1 fruit fly cellular context compared by ENCODE assay signal in genomic region chr3R:12121161-12121560, dm6.
TF ChIP-seq lines count a peak whose summit lies in the region.

No protein-coding gene starts in this region.

TF ChIP-seq in whole organism, embryonic, 481 proteins besides CTCF, POLR2A, EP300 and RAD21 (continued from another document and continues in another):
- peak; percentile 100 for TF ChIP-seq Ets97D (GFP tag; optimal IDR thresholded peaks at IDR 0.05; lab: Kevin White, UChicago)
- TF ChIP-seq bab2 (GFP tag; optimal IDR thresholded peaks at IDR 0.05; lab: Kevin White, UChicago): peak; percentile 87
- TF ChIP-seq vfl (GFP tag; optimal IDR thresholded peaks at IDR 0.05; lab: Kevin White, UChicago): peak; percentile 74
- peak; percentile 53 for TF ChIP-seq CG15696 (tag; optimal IDR thresholded peaks at IDR 0.05; lab: Kevin White, UChicago)
- peak; percentile 50; the same call in 1 of the 3 replicates for TF ChIP-seq Opbp (GFP tag; IDR thresholded peaks at IDR 0.05; lab: Robert Waterston, UW; ENCODE audit: partially characterized antibody)
- peak; percentile 72 for TF ChIP-seq grau (tag; optimal IDR thresholded peaks at IDR 0.05; lab: Kevin White, UChicago)
- no peak for TF ChIP-seq CG1832 (GFP tag; optimal IDR thresholded peaks at IDR 0.05; lab: Kevin White, UChicago)
- peak; percentile 98 for TF ChIP-seq Gug (GFP tag; IDR thresholded peaks at IDR 0.05; lab: Robert Waterston, UW)
- TF ChIP-seq CG14860 (GFP tag; IDR thresholded peaks at IDR 0.05; lab: Robert Waterston, UW; ENCODE audit: partially characterized antibody): no peak
- peak; percentile 89 for TF ChIP-seq chn (GFP tag; optimal IDR thresholded peaks at IDR 0.05; lab: Kevin White, UChicago)
- peak; percentile 80; the same call in 1 of the 3 replicates for TF ChIP-seq jigr1 (GFP tag; IDR thresholded peaks at IDR 0.05; lab: Robert Waterston, UW)
- TF ChIP-seq CG15269 (tag; optimal IDR thresholded peaks at IDR 0.05; lab: Kevin White, UChicago): peak; percentile 65
- TF ChIP-seq zen2 (GFP tag; IDR thresholded peaks at IDR 0.05; lab: Robert Waterston, UW; ENCODE audit: partially characterized antibody): no peak
- TF ChIP-seq sna (GFP tag; IDR thresholded peaks at IDR 0.05; lab: Robert Waterston, UW; ENCODE audit: partially characterized antibody): no peak
- TF ChIP-seq CG14667 (GFP tag; IDR thresholded peaks at IDR 0.05; lab: Robert Waterston, UW): peak; percentile 95
- TF ChIP-seq CG8944 (GFP tag; optimal IDR thresholded peaks at IDR 0.05; lab: Kevin White, UChicago): peak; percentile 88
- peak; percentile 87 for TF ChIP-seq B-H1 (GFP tag; IDR thresholded peaks at IDR 0.05; lab: Robert Waterston, UW)
- TF ChIP-seq br (optimal IDR thresholded peaks at IDR 0.05; lab: Kevin White, UChicago): no peak
- TF ChIP-seq Sry-δ (GFP tag; optimal IDR thresholded peaks at IDR 0.05; lab: Kevin White, UChicago): peak; percentile 59
- peak; percentile 89 for TF ChIP-seq Oaz (GFP tag; IDR thresholded peaks at IDR 0.05; lab: Robert Waterston, UW)
- no peak for TF ChIP-seq hth (optimal IDR thresholded peaks at IDR 0.05; lab: Kevin White, UChicago)
- peak; percentile 89 for TF ChIP-seq CoRest (tag; optimal IDR thresholded peaks at IDR 0.05; lab: Kevin White, UChicago)
- TF ChIP-seq CG9797 (GFP tag; optimal IDR thresholded peaks at IDR 0.05; lab: Kevin White, UChicago): no peak
- TF ChIP-seq Sry-β (GFP tag; optimal IDR thresholded peaks at IDR 0.05; lab: Kevin White, UChicago): peak; percentile 37
- TF ChIP-seq Bgb (GFP tag; IDR thresholded peaks at IDR 0.05; lab: Robert Waterston, UW; ENCODE audit: partially characterized antibody): peak; percentile 75
- peak; percentile 24 for TF ChIP-seq CG15479 (GFP tag; optimal IDR thresholded peaks at IDR 0.05; lab: Kevin White, UChicago)
- TF ChIP-seq tap (tag; optimal IDR thresholded peaks at IDR 0.05; lab: Kevin White, UChicago): no peak
- TF ChIP-seq CG9817 (tag; optimal IDR thresholded peaks at IDR 0.05; lab: Kevin White, UChicago): peak; percentile 96
- peak; percentile 70 for TF ChIP-seq CG15011 (GFP tag; optimal IDR thresholded peaks at IDR 0.05; lab: Kevin White, UChicago)
- peak; percentile 70 for TF ChIP-seq CG2116 (GFP tag; optimal IDR thresholded peaks at IDR 0.05; lab: Kevin White, UChicago)
- TF ChIP-seq Hmr (GFP tag; optimal IDR thresholded peaks at IDR 0.05; lab: Kevin White, UChicago): peak; percentile 93
- peak; percentile 92 for TF ChIP-seq CG1024 (GFP tag; IDR thresholded peaks at IDR 0.05; lab: Robert Waterston, UW)
- peak; percentile 84 for TF ChIP-seq Poxn (GFP tag; IDR thresholded peaks at IDR 0.05; lab: Robert Waterston, UW)
- TF ChIP-seq slbo (GFP tag; IDR thresholded peaks at IDR 0.05; lab: Robert Waterston, UW): peak; percentile 99
- TF ChIP-seq CG3838 (GFP tag; optimal IDR thresholded peaks at IDR 0.05; lab: Kevin White, UChicago): peak; percentile 66
- peak; percentile 93 for TF ChIP-seq ham (GFP tag; IDR thresholded peaks at IDR 0.05; lab: Robert Waterston, UW)
- peak; percentile 98 for TF ChIP-seq CG2199 (GFP tag; IDR thresholded peaks at IDR 0.05; lab: Robert Waterston, UW)
- TF ChIP-seq Hand (GFP tag; optimal IDR thresholded peaks at IDR 0.05; lab: Kevin White, UChicago): no peak
- TF ChIP-seq TFAM (GFP tag; optimal IDR thresholded peaks at IDR 0.05; lab: Kevin White, UChicago): peak; percentile 70
- peak; percentile 83 for TF ChIP-seq Myb (GFP tag; optimal IDR thresholded peaks at IDR 0.05; lab: Kevin White, UChicago)
- peak; percentile 66 for TF ChIP-seq ERR (GFP tag; optimal IDR thresholded peaks at IDR 0.05; lab: Kevin White, UChicago)
- TF ChIP-seq CG10543 (GFP tag; optimal IDR thresholded peaks at IDR 0.05; lab: Kevin White, UChicago): peak; percentile 78
- TF ChIP-seq pb (GFP tag; optimal IDR thresholded peaks at IDR 0.05; lab: Kevin White, UChicago): peak; percentile 91
- peak; percentile 90 for TF ChIP-seq CG17802 (tag; optimal IDR thresholded peaks at IDR 0.05; lab: Kevin White, UChicago)
- peak; percentile 92 for TF ChIP-seq dati (GFP tag; IDR thresholded peaks at IDR 0.05; lab: Robert Waterston, UW)
- peak; percentile 87 for TF ChIP-seq croc (GFP tag; conservative IDR thresholded peaks at IDR 0.05; lab: Robert Waterston, UW)
- no peak for TF ChIP-seq Dp (GFP tag; optimal IDR thresholded peaks at IDR 0.05; lab: Kevin White, UChicago)
- TF ChIP-seq CG34376 (GFP tag; optimal IDR thresholded peaks at IDR 0.05; lab: Kevin White, UChicago): peak; percentile 82
- TF ChIP-seq CG4730 (GFP tag; IDR thresholded peaks at IDR 0.05; lab: Robert Waterston, UW): peak; percentile 90
- peak; percentile 73 for TF ChIP-seq CG13894 (tag; optimal IDR thresholded peaks at IDR 0.05; lab: Kevin White, UChicago)
- TF ChIP-seq CG10979 (tag; optimal IDR thresholded peaks at IDR 0.05; lab: Kevin White, UChicago): no peak
- peak; percentile 95 for TF ChIP-seq CG16779 (GFP tag; IDR thresholded peaks at IDR 0.05; lab: Robert Waterston, UW)
- peak; percentile 33; the same call in 1 of the 2 replicates for TF ChIP-seq inv (GFP tag; IDR thresholded peaks at IDR 0.05; lab: Robert Waterston, UW; ENCODE audit: partially characterized antibody)
- TF ChIP-seq Rfx (GFP tag; IDR thresholded peaks at IDR 0.05; lab: Robert Waterston, UW): peak; percentile 98
- TF ChIP-seq H15 (GFP tag; IDR thresholded peaks at IDR 0.05; lab: Robert Waterston, UW): peak; percentile 96
- TF ChIP-seq nom (GFP tag; optimal IDR thresholded peaks at IDR 0.05; lab: Kevin White, UChicago): no peak
- TF ChIP-seq Asciz (GFP tag; optimal IDR thresholded peaks at IDR 0.05; lab: Kevin White, UChicago): peak; percentile 73
- peak; percentile 89 for TF ChIP-seq pnt (GFP tag; optimal IDR thresholded peaks at IDR 0.05; lab: Kevin White, UChicago)
- TF ChIP-seq Aef1 (GFP tag; IDR thresholded peaks at IDR 0.05; lab: Robert Waterston, UW): peak; percentile 96
- TF ChIP-seq ro (GFP tag; IDR thresholded peaks at IDR 0.05; lab: Robert Waterston, UW): peak; percentile 90
- no peak for TF ChIP-seq Sin3A (optimal IDR thresholded peaks at IDR 0.05; lab: Kevin White, UChicago)
- peak; percentile 86 for TF ChIP-seq CG1602 (GFP tag; optimal IDR thresholded peaks at IDR 0.05; lab: Kevin White, UChicago)
- peak; percentile 70 for TF ChIP-seq CG10267 (tag; optimal IDR thresholded peaks at IDR 0.05; lab: Kevin White, UChicago)
- TF ChIP-seq CG32767 (GFP tag; IDR thresholded peaks at IDR 0.05; lab: Robert Waterston, UW): peak; percentile 61; the same call in 1 of the 2 replicates
- peak; percentile 88 for TF ChIP-seq ATbp (GFP tag; optimal IDR thresholded peaks at IDR 0.05; lab: Kevin White, UChicago)
- TF ChIP-seq sens-2 (GFP tag; IDR thresholded peaks at IDR 0.05; lab: Robert Waterston, UW): peak; percentile 87
- TF ChIP-seq bcd (GFP tag; optimal IDR thresholded peaks at IDR 0.05; lab: Kevin White, UChicago): peak; percentile 94
- TF ChIP-seq Ada2b (GFP tag; IDR thresholded peaks at IDR 0.05; lab: Robert Waterston, UW): peak; percentile 84
- peak; percentile 81 for TF ChIP-seq sima (GFP tag; optimal IDR thresholded peaks at IDR 0.05; lab: Kevin White, UChicago)
- peak; percentile 91 for TF ChIP-seq CG6272 (GFP tag; IDR thresholded peaks at IDR 0.05; lab: Robert Waterston, UW)
- TF ChIP-seq CG31224 (GFP tag; IDR thresholded peaks at IDR 0.05; lab: Robert Waterston, UW): peak; percentile 91
- TF ChIP-seq en (GFP tag; optimal IDR thresholded peaks at IDR 0.05; lab: Kevin White, UChicago): peak; percentile 87
- TF ChIP-seq CG16815 (GFP tag; optimal IDR thresholded peaks at IDR 0.05; lab: Kevin White, UChicago): peak; percentile 85
- peak; percentile 84 for TF ChIP-seq CG17361 (GFP tag; IDR thresholded peaks at IDR 0.05; lab: Robert Waterston, UW)
- peak; percentile 83 for TF ChIP-seq PHDP (tag; optimal IDR thresholded peaks at IDR 0.05; lab: Kevin White, UChicago)
- peak; percentile 93 for TF ChIP-seq CG14441 (GFP tag; IDR thresholded peaks at IDR 0.05; lab: Robert Waterston, UW)
- peak; percentile 46 for TF ChIP-seq Nf-YC (tag; optimal IDR thresholded peaks at IDR 0.05; lab: Kevin White, UChicago)
- TF ChIP-seq CG18262 (tag; optimal IDR thresholded peaks at IDR 0.05; lab: Kevin White, UChicago): peak; percentile 67
- peak; percentile 82 for TF ChIP-seq CG12659 (GFP tag; optimal IDR thresholded peaks at IDR 0.05; lab: Kevin White, UChicago)
- peak; percentile 94 for TF ChIP-seq shn (GFP tag; optimal IDR thresholded peaks at IDR 0.05; lab: Kevin White, UChicago)
- TF ChIP-seq Atf6 (GFP tag; IDR thresholded peaks at IDR 0.05; lab: Robert Waterston, UW): peak; percentile 83
- TF ChIP-seq cad (GFP tag; optimal IDR thresholded peaks at IDR 0.05; lab: Kevin White, UChicago): no peak
- TF ChIP-seq unpg (GFP tag; optimal IDR thresholded peaks at IDR 0.05; lab: Kevin White, UChicago): peak; percentile 87
- TF ChIP-seq trh (GFP tag; optimal IDR thresholded peaks at IDR 0.05; lab: Kevin White, UChicago): peak; percentile 95
- peak; percentile 85 for TF ChIP-seq peb (GFP tag; IDR thresholded peaks at IDR 0.05; lab: Robert Waterston, UW)
- TF ChIP-seq CG13296 (GFP tag; optimal IDR thresholded peaks at IDR 0.05; lab: Kevin White, UChicago): peak; percentile 80
- peak; percentile 98 for TF ChIP-seq sisA (GFP tag; IDR thresholded peaks at IDR 0.05; lab: Robert Waterston, UW)
- TF ChIP-seq wek (GFP tag; optimal IDR thresholded peaks at IDR 0.05; lab: Kevin White, UChicago): peak; percentile 83
- no peak for TF ChIP-seq CG7963 (GFP tag; IDR thresholded peaks at IDR 0.05; lab: Robert Waterston, UW; ENCODE audit: partially characterized antibody)
- TF ChIP-seq GATAe (GFP tag; conservative IDR thresholded peaks at IDR 0.05; lab: Robert Waterston, UW): peak; percentile 75
- TF ChIP-seq Gsc (GFP tag; IDR thresholded peaks at IDR 0.05; lab: Robert Waterston, UW): peak; percentile 82
- no peak for TF ChIP-seq vnd (GFP tag; IDR thresholded peaks at IDR 0.05; lab: Robert Waterston, UW; ENCODE audit: partially characterized antibody)
- TF ChIP-seq Side (GFP tag; optimal IDR thresholded peaks at IDR 0.05; lab: Kevin White, UChicago): peak; percentile 94
- peak; percentile 88 for TF ChIP-seq CG10209 (GFP tag; optimal IDR thresholded peaks at IDR 0.05; lab: Kevin White, UChicago)
- TF ChIP-seq CG12236 (GFP tag; optimal IDR thresholded peaks at IDR 0.05; lab: Kevin White, UChicago): peak; percentile 81
- TF ChIP-seq dmrt11E (tag; optimal IDR thresholded peaks at IDR 0.05; lab: Kevin White, UChicago): peak; percentile 81
- peak; percentile 87 for TF ChIP-seq slp2 (GFP tag; optimal IDR thresholded peaks at IDR 0.05; lab: Kevin White, UChicago)
- peak; percentile 97 for TF ChIP-seq vvl (GFP tag; IDR thresholded peaks at IDR 0.05; lab: Robert Waterston, UW)
- TF ChIP-seq CG8478 (optimal IDR thresholded peaks at IDR 0.05; lab: Kevin White, UChicago): peak; percentile 60
- peak; percentile 95 for TF ChIP-seq CG3726 (GFP tag; IDR thresholded peaks at IDR 0.05; lab: Robert Waterston, UW)
- no peak for TF ChIP-seq zf30C (GFP tag; optimal IDR thresholded peaks at IDR 0.05; lab: Kevin White, UChicago)
- no peak for TF ChIP-seq corto (GFP tag; optimal IDR thresholded peaks at IDR 0.05; lab: Kevin White, UChicago)
- TF ChIP-seq ewg (GFP tag; optimal IDR thresholded peaks at IDR 0.05; lab: Kevin White, UChicago): peak; percentile 86
- TF ChIP-seq odd (GFP tag; optimal IDR thresholded peaks at IDR 0.05; lab: Kevin White, UChicago): peak; percentile 65
- TF ChIP-seq CG12071 (GFP tag; optimal IDR thresholded peaks at IDR 0.05; lab: Kevin White, UChicago): peak; percentile 75
- TF ChIP-seq eve (GFP tag; optimal IDR thresholded peaks at IDR 0.05; lab: Kevin White, UChicago): peak in 1 of 2 experiments; percentile 19
- peak; percentile 27 for TF ChIP-seq BtbVII (GFP tag; optimal IDR thresholded peaks at IDR 0.05; lab: Kevin White, UChicago)
- TF ChIP-seq CG7556 (GFP tag; optimal IDR thresholded peaks at IDR 0.05; lab: Kevin White, UChicago): peak; percentile 64
- peak; percentile 83 for TF ChIP-seq danr (GFP tag; IDR thresholded peaks at IDR 0.05; lab: Robert Waterston, UW)
- peak; percentile 83 for TF ChIP-seq B-H2 (GFP tag; optimal IDR thresholded peaks at IDR 0.05; lab: Kevin White, UChicago)
- peak; percentile 88 for TF ChIP-seq Dad (GFP tag; optimal IDR thresholded peaks at IDR 0.05; lab: Kevin White, UChicago)
- no peak for TF ChIP-seq Trl (optimal IDR thresholded peaks at IDR 0.05; lab: Kevin White, UChicago)
- peak; percentile 97 for TF ChIP-seq Trl (GFP tag; optimal IDR thresholded peaks at IDR 0.05; lab: Kevin White, UChicago)
- peak; percentile 64; the same call in 1 of the 2 replicates for TF ChIP-seq dan (GFP tag; IDR thresholded peaks at IDR 0.05; lab: Robert Waterston, UW)
- peak; percentile 61 for TF ChIP-seq oc (tag; optimal IDR thresholded peaks at IDR 0.05; lab: Kevin White, UChicago)
- TF ChIP-seq CG13624 (GFP tag; optimal IDR thresholded peaks at IDR 0.05; lab: Kevin White, UChicago): peak; percentile 93
- TF ChIP-seq zen (tag; optimal IDR thresholded peaks at IDR 0.05; lab: Kevin White, UChicago): peak; percentile 93
- TF ChIP-seq CG10431 (GFP tag; optimal IDR thresholded peaks at IDR 0.05; lab: Kevin White, UChicago): peak; percentile 68
- TF ChIP-seq CG4854 (GFP tag; optimal IDR thresholded peaks at IDR 0.05; lab: Kevin White, UChicago): peak; percentile 85
- TF ChIP-seq CG32772 (GFP tag; IDR thresholded peaks at IDR 0.05; lab: Robert Waterston, UW): peak; percentile 96
- peak; percentile 86 for TF ChIP-seq CG14050 (GFP tag; IDR thresholded peaks at IDR 0.05; lab: Robert Waterston, UW)
- no peak; the same call in 1 of the 2 replicates for TF ChIP-seq ato (GFP tag; IDR thresholded peaks at IDR 0.05; lab: Robert Waterston, UW; ENCODE audit: partially characterized antibody)
- no peak for TF ChIP-seq Lpt (GFP tag; optimal IDR thresholded peaks at IDR 0.05; lab: Kevin White, UChicago)
- TF ChIP-seq fru (optimal IDR thresholded peaks at IDR 0.05; lab: Kevin White, UChicago): no peak
- peak; percentile 67 for TF ChIP-seq CG12769 (tag; optimal IDR thresholded peaks at IDR 0.05; lab: Kevin White, UChicago)
- TF ChIP-seq sc (optimal IDR thresholded peaks at IDR 0.05; lab: Kevin White, UChicago): no peak
- TF ChIP-seq sc (GFP tag; optimal IDR thresholded peaks at IDR 0.05; lab: Kevin White, UChicago): peak; percentile 77
- TF ChIP-seq CG13775 (GFP tag; optimal IDR thresholded peaks at IDR 0.05; lab: Kevin White, UChicago): peak; percentile 90
- no peak for TF ChIP-seq Fer1 (GFP tag; optimal IDR thresholded peaks at IDR 0.05; lab: Kevin White, UChicago)
- peak; percentile 97 for TF ChIP-seq Abd-B (GFP tag; optimal IDR thresholded peaks at IDR 0.05; lab: Kevin White, UChicago)
- peak; percentile 70 for TF ChIP-seq CG9437 (GFP tag; optimal IDR thresholded peaks at IDR 0.05; lab: Kevin White, UChicago)
- TF ChIP-seq Doc2 (GFP tag; IDR thresholded peaks at IDR 0.05; lab: Robert Waterston, UW): peak; percentile 89
